Fruit fly (Drosophila melanogaster) whole organism, wandering third instar larva: ENCODE data around the gene Ser.

Source experiments
- Abd-B ChIP-seq: fragments of >200 bp; optimal IDR thresholded peaks from 2 replicates; lab custom pipeline; 2017; ENCODE audit warnings: missing biosample characterization, missing genetic modification characterization
- Hr78 ChIP-seq: fragments of >200 bp; optimal IDR thresholded peaks from 2 replicates; lab custom pipeline; 2017; ENCODE audit warnings: missing biosample characterization, missing genetic modification characterization
- usp ChIP-seq: fragments of >200 bp; optimal IDR thresholded peaks from 2 replicates; lab custom pipeline; 2017; ENCODE audit warnings: missing biosample characterization, missing genetic modification characterization

DNA sequence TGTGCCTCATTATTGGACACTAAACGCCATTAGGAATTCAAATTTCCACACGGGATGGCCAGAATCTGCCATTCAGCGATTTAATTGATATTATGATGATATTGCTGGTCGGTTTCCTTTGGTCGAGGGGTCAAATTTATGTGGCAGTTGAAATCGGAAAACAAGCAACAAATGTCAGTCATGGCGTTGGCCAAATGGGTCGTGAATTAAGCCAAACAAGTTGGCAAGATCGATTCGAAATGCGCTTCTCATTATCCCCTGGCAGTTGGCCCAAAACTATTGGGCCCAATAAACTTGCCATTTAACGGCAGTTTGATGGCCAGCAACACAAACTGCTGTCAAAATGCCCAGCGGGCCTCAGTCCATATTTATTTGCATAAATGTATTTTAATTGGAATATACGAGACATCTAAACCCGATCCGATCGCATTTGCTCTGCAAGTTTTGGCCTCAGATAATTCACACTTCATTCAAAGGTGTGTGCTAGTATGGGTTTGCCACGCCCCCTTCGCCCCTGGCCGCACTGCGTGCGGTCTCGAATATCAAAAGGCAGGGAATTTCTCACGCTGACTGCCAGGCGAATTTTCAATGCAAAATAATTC, 19.0 kb upstream of the Ser start:
- no peak for TF ChIP-seq usp (GFP tag; lab: Kevin White, UChicago)
- TF ChIP-seq Abd-B (GFP tag; lab: Kevin White, UChicago), result no peak
- no peak for TF ChIP-seq Hr78 (GFP tag; lab: Kevin White, UChicago)
